Worm (Caenorhabditis elegans) whole organism, L4 larva: ENCODE data around the gene mel-28.

Experiments
- F26F4.8 ChIP-seq: fragments of 200-800 bp; sonication (Bioruptor generic); conservative IDR thresholded peaks from 2 replicates; pipeline ENCODE4 v1.3.6; 2022; ENCODE audit warnings: missing genetic modification characterization, missing compliant biosample characterization
- F44E2.7 ChIP-seq: fragments of 200-800 bp; sonication (Bioruptor generic); IDR thresholded peaks from 2 replicates; pipeline ENCODE4 v2.1.2; 2022; ENCODE audit warnings: missing genetic modification characterization, missing compliant biosample characterization
- F49E8.2 ChIP-seq: sonication (generic microtip); optimal IDR thresholded peaks from 2 replicates; lab custom pipeline; 2016; ENCODE audit warnings: missing compliant biosample characterization, mild to moderate bottlenecking, missing genetic modification characterization, borderline replicate concordance
- T26A8.4 ChIP-seq: fragments of 200-800 bp; sonication (Bioruptor generic); IDR thresholded peaks from 2 replicates; pipeline ENCODE4 v1.3.6; 2022; ENCODE audit warnings: missing genetic modification characterization, missing compliant biosample characterization
- Y48G9A.11 ChIP-seq: fragments of 200-800 bp; sonication (Bioruptor generic); IDR thresholded peaks from 2 replicates; pipeline ENCODE4 v1.3.6; 2022; ENCODE audit warnings: missing genetic modification reagents, missing genetic modification characterization, missing compliant biosample characterization
- Y75B8A.6 ChIP-seq: fragments of 200-800 bp; sonication (Bioruptor generic); IDR thresholded peaks from 2 replicates; pipeline ENCODE4 v1.3.6; 2022; ENCODE audit warnings: missing genetic modification reagents, missing genetic modification characterization, missing compliant biosample characterization
- aha-1 ChIP-seq: fragments of 150-350 bp; peaks from one replicate; lab custom pipeline; 2014; ENCODE audit warnings: missing biosample characterization, missing genetic modification characterization
- aly-2 ChIP-seq: sonication (generic microtip); optimal IDR thresholded peaks from 2 replicates; lab custom pipeline; 2018; ENCODE audit warnings: missing biosample characterization, missing genetic modification characterization
- arid-1 ChIP-seq: fragments of 200-800 bp; sonication (Bioruptor generic); conservative IDR thresholded peaks from 2 replicates; pipeline ENCODE4 v1.3.6; 2022; ENCODE audit warnings: missing genetic modification reagents, missing genetic modification characterization, missing compliant biosample characterization
- ceh-20 ChIP-seq: fragments of 200-800 bp; sonication (Bioruptor generic); IDR thresholded peaks from 2 replicates; pipeline ENCODE4 v1.3.6; 2022; ENCODE audit warnings: missing genetic modification reagents, missing genetic modification characterization, missing compliant biosample characterization
- ceh-62 ChIP-seq: sonication (generic microtip); optimal IDR thresholded peaks from 2 replicates; lab custom pipeline; 2017; ENCODE audit warnings: missing biosample characterization, missing genetic modification characterization
- daf-16 ChIP-seq, 3 experiments: sonication (generic microtip); optimal IDR thresholded peaks; 2 replicates each; lab custom pipeline; 2016 to 2017; ENCODE audit warnings: missing genetic modification characterization in 3 of 3, missing genetic modification reagents in 3 of 3, mild to moderate bottlenecking in 2 of 3, missing compliant biosample characterization in 2 of 3, missing biosample characterization in 1 of 3, moderate library complexity in 1 of 3
- dmd-8 ChIP-seq: fragments of 200-800 bp; sonication (Bioruptor generic); IDR thresholded peaks from 2 replicates; pipeline ENCODE4 v1.3.6; 2022; ENCODE audit warnings: missing genetic modification characterization, missing compliant biosample characterization
- duxl-1 ChIP-seq: sonication (generic microtip); optimal IDR thresholded peaks from 2 replicates; lab custom pipeline; 2016; ENCODE audit warnings: mild to moderate bottlenecking, missing genetic modification characterization, moderate library complexity, missing compliant biosample characterization; ENCODE audit not compliant: poor library complexity
- egl-27 ChIP-seq: sonication (generic microtip); optimal IDR thresholded peaks from 3 replicates; lab custom pipeline; 2017; ENCODE audit warnings: missing biosample characterization, missing genetic modification reagents, missing genetic modification characterization
- hif-1 ChIP-seq, 2 experiments: sonication (generic microtip); optimal IDR thresholded peaks; 2 replicates each; lab custom pipeline; 2016 to 2017; ENCODE audit warnings: missing compliant biosample characterization in 2 of 2, missing genetic modification characterization in 2 of 2, missing genetic modification reagents in 2 of 2, missing genotype in 2 of 2, mild to moderate bottlenecking in 1 of 2
- hlh-11 ChIP-seq: fragments of 200-800 bp; sonication (Bioruptor generic); optimal IDR thresholded peaks from 2 replicates; lab custom pipeline; 2018; ENCODE audit warnings: mild to moderate bottlenecking, missing genetic modification characterization, missing compliant biosample characterization
- lin-1 ChIP-seq: fragments of 200-800 bp; sonication (Bioruptor generic); IDR thresholded peaks from 2 replicates; pipeline ENCODE4 v1.3.6; 2022; ENCODE audit warnings: missing genetic modification reagents, missing genetic modification characterization, missing compliant biosample characterization
- lin-13 ChIP-seq: fragments of 150-350 bp; optimal IDR thresholded peaks from 2 replicates; lab custom pipeline; 2014; ENCODE audit warnings: missing biosample characterization, missing genetic modification reagents, missing genetic modification characterization
- lin-15B ChIP-seq: fragments of 150-350 bp; sonication (generic microtip); optimal IDR thresholded peaks from 3 replicates; lab custom pipeline; 2014; ENCODE audit warnings: missing biosample characterization, missing genetic modification characterization
- lin-29 ChIP-seq: fragments of 200-800 bp; sonication (Bioruptor generic); IDR thresholded peaks from 2 replicates; pipeline ENCODE4 v1.3.6; 2022; ENCODE audit warnings: missing genetic modification reagents, missing genetic modification characterization, missing compliant biosample characterization
- lir-3 ChIP-seq: sonication (generic microtip); optimal IDR thresholded peaks from 2 replicates; lab custom pipeline; 2016; ENCODE audit warnings: mild to moderate bottlenecking, missing genetic modification characterization, missing compliant biosample characterization
- madf-5 ChIP-seq, 2 experiments: fragments of 200-800 bp; sonication (Bioruptor generic); IDR thresholded peaks; 2 replicates each; pipeline ENCODE4 v1.3.6; 2022; ENCODE audit warnings: missing compliant biosample characterization in 2 of 2, missing genetic modification characterization in 2 of 2
- mdt-29 ChIP-seq: fragments of 200-800 bp; sonication (Bioruptor generic); IDR thresholded peaks from 2 replicates; pipeline ENCODE4 v1.3.6; 2022; ENCODE audit warnings: missing genetic modification reagents, missing genetic modification characterization, missing compliant biosample characterization
- mxl-2 ChIP-seq: fragments of 200-800 bp; sonication (Bioruptor generic); conservative IDR thresholded peaks from 2 replicates; pipeline ENCODE4 v1.3.6; 2022; ENCODE audit warnings: missing genetic modification reagents, missing genetic modification characterization, missing compliant biosample characterization
- nhr-10 ChIP-seq: fragments of 150-350 bp; optimal IDR thresholded peaks from 2 replicates; lab custom pipeline; 2014; ENCODE audit warnings: missing biosample characterization, missing genetic modification characterization
- nhr-111 ChIP-seq: fragments of 200-800 bp; sonication (Bioruptor generic); optimal IDR thresholded peaks from 2 replicates; lab custom pipeline; 2018; ENCODE audit warnings: mild to moderate bottlenecking, missing genetic modification characterization, missing compliant biosample characterization
- nhr-237 ChIP-seq: sonication (generic microtip); optimal IDR thresholded peaks from 2 replicates; lab custom pipeline; 2017; ENCODE audit warnings: missing biosample characterization, missing genetic modification characterization
- nhr-25 ChIP-seq: sonication (generic microtip); optimal IDR thresholded peaks from 2 replicates; lab custom pipeline; 2017; ENCODE audit warnings: missing genetic modification characterization, mild to moderate bottlenecking, missing compliant biosample characterization, antibody characterized with exemption, moderate library complexity, borderline replicate concordance; ENCODE audit not compliant: insufficient read depth
- nhr-28 ChIP-seq: fragments of 150-350 bp; optimal IDR thresholded peaks from 2 replicates; lab custom pipeline; 2014; ENCODE audit warnings: missing biosample characterization, missing genetic modification characterization
- nhr-41 ChIP-seq: fragments of 200-800 bp; sonication (Bioruptor generic); IDR thresholded peaks from 2 replicates; pipeline ENCODE4 v1.3.6; 2022; ENCODE audit warnings: missing genetic modification reagents, missing genetic modification characterization, missing compliant biosample characterization
- nhr-48 ChIP-seq: sonication (generic microtip); optimal IDR thresholded peaks from 2 replicates; lab custom pipeline; 2016; ENCODE audit warnings: mild to moderate bottlenecking, missing genetic modification characterization, missing compliant biosample characterization
- nhr-76 ChIP-seq: fragments of 150-350 bp; optimal IDR thresholded peaks from 2 replicates; lab custom pipeline; 2014; ENCODE audit warnings: missing biosample characterization, missing genetic modification characterization
- nhr-77 ChIP-seq: fragments of 150-350 bp; optimal IDR thresholded peaks from 2 replicates; lab custom pipeline; 2014; ENCODE audit warnings: missing biosample characterization, missing genetic modification characterization
- pqm-1 ChIP-seq: sonication (generic microtip); optimal IDR thresholded peaks from 2 replicates; lab custom pipeline; 2017; ENCODE audit warnings: missing biosample characterization, missing genetic modification characterization
- rbr-2 ChIP-seq: sonication (generic microtip); optimal IDR thresholded peaks from 2 replicates; lab custom pipeline; 2016; ENCODE audit warnings: missing genotype, missing genetic modification characterization, missing compliant biosample characterization
- saeg-2 ChIP-seq: fragments of 200-800 bp; sonication (Bioruptor generic); IDR thresholded peaks from 2 replicates; pipeline ENCODE4 v1.3.6; 2022; ENCODE audit warnings: missing genetic modification reagents, missing genetic modification characterization, missing compliant biosample characterization
- set-16 ChIP-seq: fragments of 200-800 bp; sonication (Bioruptor generic); IDR thresholded peaks from 2 replicates; pipeline ENCODE4 v1.3.6; 2022; ENCODE audit warnings: missing genetic modification reagents, missing genetic modification characterization, missing compliant biosample characterization
- snpc-4 ChIP-seq: fragments of 150-350 bp; optimal IDR thresholded peaks from 2 replicates; lab custom pipeline; 2014; ENCODE audit warnings: missing biosample characterization, missing genetic modification characterization
- unc-62 ChIP-seq, 3 experiments: fragments of 150-350 bp in 1 of 3; sonication (generic microtip); optimal IDR thresholded peaks in 2 of 3; peaks in 1 of 3; 1 replicate in 1 of 3; 2 replicates in 2 of 3; lab custom pipeline; 2014 to 2017; ENCODE audit warnings: missing biosample characterization in 3 of 3, missing genetic modification characterization in 3 of 3, missing genetic modification reagents in 3 of 3, missing genotype in 1 of 3
- vab-7 ChIP-seq: fragments of 200-800 bp; sonication (Bioruptor generic); IDR thresholded peaks from 2 replicates; pipeline ENCODE4 v1.3.6; 2022; ENCODE audit warnings: missing genetic modification reagents, missing genetic modification characterization, missing compliant biosample characterization
- zag-1 ChIP-seq: fragments of 150-350 bp; optimal IDR thresholded peaks from 2 replicates; lab custom pipeline; 2014; ENCODE audit warnings: missing biosample characterization, missing genetic modification characterization
- zfp-2 ChIP-seq: sonication (generic microtip); optimal IDR thresholded peaks from 2 replicates; lab custom pipeline; 2016; ENCODE audit warnings: mild to moderate bottlenecking, missing genetic modification characterization, missing compliant biosample characterization
- zfp-3 ChIP-seq: fragments of 200-800 bp; sonication (Bioruptor generic); conservative IDR thresholded peaks from 2 replicates; pipeline ENCODE4 v1.3.6; 2022; ENCODE audit warnings: missing genetic modification reagents, missing genetic modification characterization, missing compliant biosample characterization
- zip-2 ChIP-seq: fragments of 150-350 bp; optimal IDR thresholded peaks from 2 replicates; lab custom pipeline; 2014; ENCODE audit warnings: missing biosample characterization, missing genetic modification characterization
- ztf-11 ChIP-seq: fragments of 150-350 bp; optimal IDR thresholded peaks from 2 replicates; lab custom pipeline; 2014; ENCODE audit warnings: missing biosample characterization, missing genetic modification characterization
- ztf-7 ChIP-seq: fragments of 150-350 bp; optimal IDR thresholded peaks from 2 replicates; lab custom pipeline; 2014; ENCODE audit warnings: missing biosample characterization, missing genetic modification characterization

mel-28 gene

DNA sequence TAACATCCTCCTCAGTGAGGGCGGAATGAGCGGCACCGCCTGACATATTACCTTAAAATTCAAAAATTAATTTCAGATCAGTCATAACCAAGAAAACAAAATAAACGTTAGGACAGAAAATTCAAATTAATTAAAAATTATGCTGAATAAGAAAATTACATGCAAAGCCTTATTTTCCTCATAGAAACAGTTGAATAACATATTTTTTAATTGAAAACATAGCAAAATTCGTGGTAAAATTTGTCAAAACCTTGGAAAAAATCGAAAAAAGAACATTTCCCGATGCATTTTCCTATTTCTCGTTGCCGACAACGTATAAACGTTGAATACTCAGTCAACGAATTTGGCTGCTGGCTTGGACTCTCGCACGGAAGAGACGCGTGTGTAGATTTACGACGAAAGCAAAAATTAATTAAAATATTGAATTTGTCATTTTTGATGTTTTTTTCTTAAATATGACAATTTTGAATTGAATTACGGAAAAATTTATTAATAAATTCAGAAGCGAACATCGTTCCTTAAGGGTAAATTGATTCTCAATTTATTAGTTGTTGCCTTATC is 31.8 kb upstream of the mel-28 start, which contains the start of the genes rps-0 and rbg-3 (continued):
- TF ChIP-seq egl-27 (tag; lab: Kevin White, UChicago) (no peak), ceh-20 (GFP tag; lab: Robert Waterston, UW) (0 out of 2 replicates have a peak, but pooled peaks have one; percentile 39), ztf-7 (tag; lab: Kevin White, UChicago) (peak; percentile 89), Y75B8A.6 (no peak)

ce11 chrIII:4756983-4757382 is 28.9 kb upstream of the mel-28 start, which contains the start of gene fbxl-2:
TSS of gene fbxl-2 (plus strand) at chrIII:4757260.
- TF ChIP-seq nhr-10 (no peak), rbr-2 (peak; percentile 94), lin-29 (GFP tag; lab: Robert Waterston, UW) (peak; percentile 83), zfp-3 (GFP tag; lab: Robert Waterston, UW) (peak; percentile 90; the same call in 1 of the 2 replicates), T26A8.4 (GFP tag; lab: Robert Waterston, UW) (peak; percentile 96), zip-2 (tag; lab: Kevin White, UChicago) (peak; percentile 28), pqm-1 (tag; lab: Kevin White, UChicago) (peak; percentile 51), dmd-8 (GFP tag; lab: Robert Waterston, UW) (0 out of 2 replicates have a peak, but pooled peaks have one; percentile 24), nhr-48 (tag; lab: Kevin White, UChicago) (peak; percentile 70), daf-16 (GFP tag; optimal IDR thresholded peaks at IDR 0.05; lab: Kevin White, UChicago) (peak; percentile 55 to 84), daf-16 (tag; optimal IDR thresholded peaks at IDR 0.05; lab: Kevin White, UChicago) (peak; percentile 55), nhr-25 (peak; percentile 68), F49E8.2 (tag; lab: Kevin White, UChicago) (peak; percentile 28), nhr-111 (GFP tag; lab: Kevin White, UChicago) (peak; percentile 55), hlh-11 (tag; lab: Kevin White, UChicago) (peak; percentile 89), duxl-1 (peak; percentile 94), nhr-77 (tag; lab: Kevin White, UChicago) (peak; percentile 94), ceh-62 (tag; lab: Kevin White, UChicago) (no peak), F44E2.7 (GFP tag; lab: Robert Waterston, UW) (no peak), set-16 (peak; percentile 47; the same call in 1 of the 2 replicates), snpc-4 (no peak), lin-13 (GFP tag; lab: Kevin White, UChicago) (peak; percentile 94), Y48G9A.11 (GFP tag; lab: Robert Waterston, UW) (peak; percentile 73), nhr-28 (tag; lab: Kevin White, UChicago) (peak; percentile 76), unc-62 (GFP tag; optimal IDR thresholded peaks at IDR 0.05 in 1 of 2; lab: Kevin White, UChicago) (peak in 1 of 2 experiments; percentile 92), unc-62 (tag; optimal IDR thresholded peaks at IDR 0.05; lab: Kevin White, UChicago) (no peak), zfp-2 (tag; lab: Kevin White, UChicago) (peak; percentile 71), aha-1 (peak; percentile 93), hif-1 (tag; optimal IDR thresholded peaks at IDR 0.05; lab: Kevin White, UChicago) (peak; percentile 17 to 84), ztf-11 (tag; lab: Kevin White, UChicago) (no peak), zag-1 (tag; lab: Kevin White, UChicago) (no peak), madf-5 (GFP tag; IDR thresholded peaks at IDR 0.05; lab: Robert Waterston, UW) (peak in 1 of 2 experiments; percentile 73; a peak in 1 of 4 replicates), mxl-2 (GFP tag; lab: Robert Waterston, UW) (0 out of 2 replicates have a peak, but pooled peaks have one; percentile 57), lin-15B (tag; lab: Kevin White, UChicago) (peak; percentile 79), F26F4.8 (GFP tag; lab: Robert Waterston, UW) (no peak), mdt-29 (GFP tag; lab: Robert Waterston, UW) (peak; percentile 77), lin-1 (GFP tag; lab: Robert Waterston, UW) (peak; percentile 87), arid-1 (GFP tag; lab: Robert Waterston, UW) (peak; percentile 88), aly-2 (no peak), saeg-2 (GFP tag; lab: Robert Waterston, UW) (peak; percentile 84), lir-3 (tag; lab: Kevin White, UChicago) (no peak), ceh-20 (GFP tag; lab: Robert Waterston, UW) (peak; percentile 93), nhr-76 (no peak), vab-7 (peak; percentile 67; the same call in 1 of the 2 replicates), nhr-41 (GFP tag; lab: Robert Waterston, UW) (peak; percentile 51; the same call in 1 of the 2 replicates), nhr-237 (tag; lab: Kevin White, UChicago) (no peak)
